Fruit fly (Drosophila melanogaster) whole organism, embryonic: ENCODE data around the gene RhoGAP93B.

Experiments
- B-H2 ChIP-seq: fragments of 200-800 bp; sonication (Bioruptor generic); optimal IDR thresholded peaks from 2 replicates; lab custom pipeline; 2018; ENCODE audit warnings: missing biosample characterization, mild to moderate bottlenecking, missing genetic modification characterization
- BtbVII ChIP-seq: fragments of 200-800 bp; sonication (Bioruptor generic); optimal IDR thresholded peaks from 3 replicates; lab custom pipeline; 2017; ENCODE audit warnings: missing biosample characterization, mild to moderate bottlenecking, missing genetic modification characterization
- CG10462 ChIP-seq: fragments of 200-800 bp; sonication (Bioruptor generic); optimal IDR thresholded peaks from 2 replicates; lab custom pipeline; 2016; ENCODE audit warnings: missing biosample characterization, missing genetic modification characterization
- CG10654 ChIP-seq: fragments of 200-800 bp; sonication (Bioruptor generic); optimal IDR thresholded peaks from 2 replicates; lab custom pipeline; 2016; ENCODE audit warnings: missing biosample characterization, missing genetic modification characterization
- CG11085 ChIP-seq: fragments of 200-800 bp; sonication (Bioruptor generic); IDR thresholded peaks from 2 replicates; pipeline ENCODE4 v1.3.6; 2022; ENCODE audit warnings: missing biosample characterization, missing genetic modification characterization
- CG12104 ChIP-seq: fragments of 200-800 bp; sonication (Bioruptor generic); optimal IDR thresholded peaks from 3 replicates; lab custom pipeline; 2016; ENCODE audit warnings: missing biosample characterization, missing genetic modification characterization
- CG14860 ChIP-seq: fragments of 200-800 bp; sonication (Bioruptor generic); IDR thresholded peaks from 3 replicates; pipeline ENCODE4 v1.3.6; 2022; ENCODE audit warnings: missing biosample characterization, missing genetic modification characterization; ENCODE audit not compliant: partially characterized antibody
- CG15601 ChIP-seq: fragments of 200-800 bp; sonication (Bioruptor generic); optimal IDR thresholded peaks from 3 replicates; lab custom pipeline; 2019; ENCODE audit warnings: missing biosample characterization, mild to moderate bottlenecking, missing genetic modification characterization, moderate library complexity
- CG17328 ChIP-seq: fragments of 200-800 bp; sonication (Bioruptor generic); IDR thresholded peaks from 2 replicates; pipeline ENCODE4 v1.3.6; 2022; ENCODE audit warnings: missing biosample characterization, missing genetic modification characterization
- CG2120 ChIP-seq: fragments of 200-800 bp; sonication (Bioruptor generic); optimal IDR thresholded peaks from 3 replicates; lab custom pipeline; 2016; ENCODE audit warnings: missing biosample characterization, missing genetic modification characterization
- CG2199 ChIP-seq: fragments of 200-800 bp; sonication (Bioruptor generic); IDR thresholded peaks from 3 replicates; pipeline ENCODE4 v1.3.6; 2022; ENCODE audit warnings: missing biosample characterization, missing genetic modification characterization
- CG2678 ChIP-seq: fragments of 200-800 bp; sonication (Bioruptor generic); optimal IDR thresholded peaks from 3 replicates; lab custom pipeline; 2019; ENCODE audit warnings: missing biosample characterization, mild to moderate bottlenecking, missing genetic modification characterization, moderate library complexity
- CG2889 ChIP-seq: fragments of 200-800 bp; sonication (Bioruptor generic); IDR thresholded peaks from 3 replicates; pipeline ENCODE4 v1.3.6; 2022; ENCODE audit warnings: missing biosample characterization, missing genetic modification characterization
- CG34224 ChIP-seq: fragments of 200-800 bp; sonication (Bioruptor generic); IDR thresholded peaks from 3 replicates; pipeline ENCODE4 v1.3.6; 2022; ENCODE audit warnings: missing biosample characterization, missing genetic modification characterization; ENCODE audit not compliant: partially characterized antibody
- CG34422 ChIP-seq: fragments of 200-800 bp; sonication (Bioruptor generic); IDR thresholded peaks from 3 replicates; pipeline ENCODE4 v1.3.6; 2022; ENCODE audit warnings: missing biosample characterization, missing genetic modification characterization
- CG3838 ChIP-seq: fragments of 200-800 bp; sonication (Bioruptor generic); optimal IDR thresholded peaks from 3 replicates; lab custom pipeline; 2016; ENCODE audit warnings: missing biosample characterization, missing genetic modification characterization
- CG7556 ChIP-seq: fragments of 200-800 bp; sonication (Bioruptor generic); optimal IDR thresholded peaks from 2 replicates; lab custom pipeline; 2017; ENCODE audit warnings: missing biosample characterization, mild to moderate bottlenecking, missing genetic modification characterization
- CG7745 ChIP-seq: fragments of 200-800 bp; sonication (Bioruptor generic); optimal IDR thresholded peaks from 2 replicates; lab custom pipeline; 2018; ENCODE audit warnings: missing biosample characterization, mild to moderate bottlenecking, missing genetic modification characterization, moderate library complexity
- Dp ChIP-seq: fragments of 200-800 bp; sonication (Bioruptor generic); optimal IDR thresholded peaks from 2 replicates; lab custom pipeline; 2018; ENCODE audit warnings: missing biosample characterization, mild to moderate bottlenecking, missing genetic modification characterization, moderate library complexity
- Gug ChIP-seq: fragments of 200-800 bp; sonication (Bioruptor generic); IDR thresholded peaks from 4 replicates; pipeline ENCODE4 v1.3.6; 2022; ENCODE audit warnings: missing biosample characterization, missing genetic modification characterization
- Lhr ChIP-seq: fragments of 200-800 bp; sonication (Bioruptor generic); optimal IDR thresholded peaks from 3 replicates; lab custom pipeline; 2017; ENCODE audit warnings: mild to moderate bottlenecking, missing biosample characterization, missing genetic modification reagents, missing genetic modification characterization
- Med ChIP-seq: fragments of 200-800 bp; sonication (Bioruptor generic); peaks from one replicate; lab custom pipeline; 2016; ENCODE audit warnings: missing biosample characterization, missing genetic modification characterization, mild to moderate bottlenecking, inconsistent platforms, moderate library complexity
- Meics ChIP-seq: fragments of 200-800 bp; sonication (Bioruptor generic); optimal IDR thresholded peaks from 2 replicates; lab custom pipeline; 2017; ENCODE audit warnings: missing biosample characterization, mild to moderate bottlenecking, missing genetic modification characterization
- Mes4 ChIP-seq: fragments of 200-800 bp; sonication (Bioruptor generic); optimal IDR thresholded peaks from 2 replicates; lab custom pipeline; 2016; ENCODE audit warnings: missing biosample characterization, missing genetic modification characterization
- Myb ChIP-seq: fragments of 200-800 bp; sonication (Bioruptor generic); optimal IDR thresholded peaks from 2 replicates; lab custom pipeline; 2016; ENCODE audit warnings: missing biosample characterization, missing genetic modification characterization
- Rfx ChIP-seq: fragments of 200-800 bp; sonication (Bioruptor generic); IDR thresholded peaks from 2 replicates; pipeline ENCODE4 v1.3.6; 2022; ENCODE audit warnings: missing biosample characterization, missing genetic modification characterization
- Side ChIP-seq: fragments of 200-800 bp; sonication (Bioruptor generic); optimal IDR thresholded peaks from 2 replicates; lab custom pipeline; 2016; ENCODE audit warnings: missing biosample characterization, missing genetic modification characterization
- ap ChIP-seq: fragments of 200-800 bp; sonication (Bioruptor generic); IDR thresholded peaks from 2 replicates; pipeline ENCODE4 v1.3.6; 2022; ENCODE audit warnings: missing biosample characterization, missing genetic modification characterization
- ara ChIP-seq: fragments of 200-800 bp; sonication (Bioruptor generic); IDR thresholded peaks from 2 replicates; pipeline ENCODE4 v1.3.6; 2022; ENCODE audit warnings: missing biosample characterization, missing genetic modification characterization
- chn ChIP-seq: fragments of 200-800 bp; sonication (Bioruptor generic); optimal IDR thresholded peaks from 2 replicates; lab custom pipeline; 2016; ENCODE audit warnings: missing biosample characterization, missing genetic modification characterization
- dm ChIP-seq: fragments of 200-800 bp; sonication (Bioruptor generic); optimal IDR thresholded peaks from 3 replicates; lab custom pipeline; 2016; ENCODE audit warnings: missing biosample characterization, missing genetic modification characterization
- esg ChIP-seq: fragments of 200-800 bp; sonication (Bioruptor generic); conservative IDR thresholded peaks from 2 replicates; pipeline ENCODE4 v1.3.6; 2022; ENCODE audit warnings: missing biosample characterization, missing genetic modification characterization
- exex ChIP-seq: fragments of 200-800 bp; sonication (Bioruptor generic); optimal IDR thresholded peaks from 4 replicates; lab custom pipeline; 2018; ENCODE audit warnings: missing biosample characterization, mild to moderate bottlenecking, missing genetic modification characterization, moderate library complexity
- eyg ChIP-seq: fragments of 200-800 bp; sonication (Bioruptor generic); optimal IDR thresholded peaks from 3 replicates; lab custom pipeline; 2016; ENCODE audit warnings: missing biosample characterization, missing genetic modification characterization
- fru ChIP-seq: fragments of >200 bp; optimal IDR thresholded peaks from 2 replicates; lab custom pipeline; 2017
- ham ChIP-seq: fragments of 200-800 bp; sonication (Bioruptor generic); IDR thresholded peaks from 2 replicates; pipeline ENCODE4 v1.3.6; 2022; ENCODE audit warnings: missing biosample characterization, missing genetic modification characterization
- hbn ChIP-seq: fragments of 200-800 bp; sonication (Bioruptor generic); IDR thresholded peaks from 2 replicates; pipeline ENCODE4 v1.3.6; 2022; ENCODE audit warnings: missing biosample characterization, missing genetic modification characterization; ENCODE audit not compliant: partially characterized antibody
- ind ChIP-seq: fragments of 200-800 bp; sonication (Bioruptor generic); optimal IDR thresholded peaks from 3 replicates; lab custom pipeline; 2016; ENCODE audit warnings: missing biosample characterization, missing genetic modification characterization
- inv ChIP-seq: fragments of 200-800 bp; sonication (Bioruptor generic); IDR thresholded peaks from 2 replicates; pipeline ENCODE4 v1.3.6; 2022; ENCODE audit warnings: missing biosample characterization, missing genetic modification characterization; ENCODE audit not compliant: partially characterized antibody
- klu ChIP-seq: fragments of 200-800 bp; sonication (Bioruptor generic); IDR thresholded peaks from 2 replicates; pipeline ENCODE4 v1.3.6; 2022; ENCODE audit warnings: missing biosample characterization, missing genetic modification characterization
- lilli ChIP-seq: fragments of 200-800 bp; sonication (Bioruptor generic); optimal IDR thresholded peaks from 3 replicates; lab custom pipeline; 2016; ENCODE audit warnings: missing biosample characterization, missing genetic modification characterization
- pan ChIP-seq, 4 experiments: fragments of >200 bp in 3 of 4; fragments of 200-800 bp in 1 of 4; sonication (Bioruptor generic) in 1 of 4; optimal IDR thresholded peaks in 3 of 4; IDR thresholded peaks in 1 of 4; 2 replicates each; pipeline versions ENCODE4 v1.3.6 to Lab custom; 2017 to 2022; ENCODE audit warnings: missing biosample characterization in 2 of 4, missing genetic modification characterization in 2 of 4, mixed read lengths in 1 of 4
- ro ChIP-seq: fragments of 200-800 bp; sonication (Bioruptor generic); IDR thresholded peaks from 2 replicates; pipeline ENCODE4 v1.3.6; 2022; ENCODE audit warnings: missing biosample characterization, missing genetic modification characterization
- row ChIP-seq: fragments of 200-800 bp; sonication (Bioruptor generic); IDR thresholded peaks from 3 replicates; pipeline ENCODE4 v1.3.6; 2022; ENCODE audit warnings: missing biosample characterization, missing genetic modification characterization
- salm ChIP-seq: fragments of 200-800 bp; sonication (Bioruptor generic); optimal IDR thresholded peaks from 2 replicates; lab custom pipeline; 2018; ENCODE audit warnings: missing biosample characterization, mild to moderate bottlenecking, missing genetic modification characterization
- sim ChIP-seq: fragments of 200-800 bp; sonication (Bioruptor generic); IDR thresholded peaks from 2 replicates; pipeline ENCODE4 v1.3.6; 2022; ENCODE audit warnings: missing biosample characterization, missing genetic modification characterization
- tin ChIP-seq: fragments of 200-800 bp; sonication (Bioruptor generic); optimal IDR thresholded peaks from 3 replicates; lab custom pipeline; 2016; ENCODE audit warnings: missing biosample characterization, missing genetic modification characterization
- ttk ChIP-seq: fragments of 200-800 bp; sonication (Bioruptor generic); IDR thresholded peaks from 2 replicates; pipeline ENCODE4 v2.1.2; 2022; ENCODE audit warnings: missing biosample characterization, missing genetic modification characterization
- zen ChIP-seq: fragments of 200-800 bp; sonication (Bioruptor generic); optimal IDR thresholded peaks from 3 replicates; lab custom pipeline; 2018; ENCODE audit warnings: missing biosample characterization, mild to moderate bottlenecking, missing genetic modification characterization, moderate library complexity

RhoGAP93B gene

dm6 chr3R:21064000-21064924 is 33.4 kb downstream of the RhoGAP93B start, which contains the start of gene Cortactin (continued):
- no peak for TF ChIP-seq CG10654
- TF ChIP-seq BtbVII, result no peak
- peak; percentile 83 for TF ChIP-seq inv (GFP tag; lab: Robert Waterston, UW)
- TF ChIP-seq CG34422 (GFP tag; lab: Robert Waterston, UW), result peak; percentile 39; the same call in 1 of the 3 replicates
- TF ChIP-seq CG7745 (tag; lab: Kevin White, UChicago), result no peak
- no peak for TF ChIP-seq ap
- no peak for TF ChIP-seq tin (GFP tag; lab: Kevin White, UChicago)
- TF ChIP-seq ttk (GFP tag; lab: Robert Waterston, UW), result no peak
- no peak for TF ChIP-seq CG10462 (GFP tag; lab: Kevin White, UChicago)
- TF ChIP-seq CG12104 (GFP tag; lab: Kevin White, UChicago), result no peak
- TF ChIP-seq Dp (GFP tag; lab: Kevin White, UChicago), result peak; percentile 99
- TF ChIP-seq Meics (GFP tag; lab: Kevin White, UChicago), result no peak
- TF ChIP-seq CG15601 (tag; lab: Kevin White, UChicago), result no peak
- TF ChIP-seq CG2120 (GFP tag; lab: Kevin White, UChicago), result peak; percentile 13
- no peak for TF ChIP-seq CG3838 (GFP tag; lab: Kevin White, UChicago)
- TF ChIP-seq Myb (GFP tag; lab: Kevin White, UChicago), result peak; percentile 67
- TF ChIP-seq Side (GFP tag; lab: Kevin White, UChicago), result no peak
- peak; percentile 9 for TF ChIP-seq Lhr (GFP tag; lab: Kevin White, UChicago)
- TF ChIP-seq ham (GFP tag; lab: Robert Waterston, UW), result no peak
- no peak for TF ChIP-seq ara (GFP tag; lab: Robert Waterston, UW)
- no peak for TF ChIP-seq esg
- no peak for TF ChIP-seq lilli
- TF ChIP-seq Rfx (GFP tag; lab: Robert Waterston, UW), result peak; percentile 42; the same call in 1 of the 2 replicates
- no peak for TF ChIP-seq CG11085 (GFP tag; lab: Robert Waterston, UW)
- no peak for TF ChIP-seq ro (GFP tag; lab: Robert Waterston, UW)
- TF ChIP-seq Mes4 (GFP tag; lab: Kevin White, UChicago), result no peak
- TF ChIP-seq CG2199 (GFP tag; lab: Robert Waterston, UW), result peak; percentile 44; the same call in 1 of the 3 replicates
- TF ChIP-seq sim, result no peak
- peak; percentile 88 for TF ChIP-seq CG34224
- TF ChIP-seq pan (optimal IDR thresholded peaks at IDR 0.05; lab: Kevin White, UChicago), result no peak
- no peak for TF ChIP-seq pan (GFP tag; optimal IDR thresholded peaks at IDR 0.05 in 1 of 2, IDR thresholded peaks at IDR 0.05 in 1 of 2)
- TF ChIP-seq fru (lab: Kevin White, UChicago), result no peak
- peak; percentile 48 for TF ChIP-seq B-H2 (GFP tag; lab: Kevin White, UChicago)
- TF ChIP-seq exex (tag; lab: Kevin White, UChicago), result no peak
- no peak for TF ChIP-seq CG2889 (GFP tag; lab: Robert Waterston, UW)
- no peak for TF ChIP-seq chn
- no peak for TF ChIP-seq CG17328 (GFP tag; lab: Robert Waterston, UW)
- no peak for TF ChIP-seq dm (GFP tag; lab: Kevin White, UChicago)
- TF ChIP-seq CG2678 (tag; lab: Kevin White, UChicago), result no peak
- peak; percentile 28 for TF ChIP-seq Med (GFP tag; lab: Kevin White, UChicago)
- TF ChIP-seq CG7556 (GFP tag; lab: Kevin White, UChicago), result no peak
- TF ChIP-seq zen (tag; lab: Kevin White, UChicago), result peak; percentile 23
- no peak for TF ChIP-seq ind (GFP tag; lab: Kevin White, UChicago)
- no peak for TF ChIP-seq klu (GFP tag; lab: Robert Waterston, UW)
- no peak for TF ChIP-seq salm
- TF ChIP-seq hbn (GFP tag; lab: Robert Waterston, UW), result peak; percentile 81
- TF ChIP-seq CG14860 (GFP tag; lab: Robert Waterston, UW), result peak; percentile 86
- no peak for TF ChIP-seq eyg (GFP tag; lab: Kevin White, UChicago)
- peak; percentile 58 for TF ChIP-seq row (GFP tag; lab: Robert Waterston, UW)
- TF ChIP-seq Gug, result peak; percentile 14; the same call in 1 of the 4 replicates
